Worm (Caenorhabditis elegans): ENCODE results near the gene F47B8.18.

F47B8.18 gene

ce11 chrV:14347234-14347826 is 22.1 kb upstream of the F47B8.18 start, which contains the start of gene cept-2:
cept-2 (plus strand) TSS chrV:14347766.
- TF ChIP-seq elt-2 (tag; optimal IDR thresholded peaks at IDR 0.05) (peak; percentile 46), F16B12.6 (tag; optimal IDR thresholded peaks at IDR 0.05) (peak; percentile 56), ces-1 (GFP tag; optimal IDR thresholded peaks at IDR 0.05) (no peak), C04F5.9 (tag; optimal IDR thresholded peaks at IDR 0.05) (peak; percentile 80), grh-1 (GFP tag; IDR thresholded peaks at IDR 0.05) (peak; percentile 83), lir-3 (tag; optimal IDR thresholded peaks at IDR 0.05; ENCODE audit: poor library complexity) (peak; percentile 93), skn-1 (tag; optimal IDR thresholded peaks at IDR 0.05) (peak; percentile 95), lin-14 (GFP tag; optimal IDR thresholded peaks at IDR 0.05) (peak; percentile 96), dpl-1 (GFP tag; optimal IDR thresholded peaks at IDR 0.05) (peak; percentile 86 to 89 (median 87)), sup-37 (GFP tag; optimal IDR thresholded peaks at IDR 0.05) (peak; percentile 33), pag-3 (tag; optimal IDR thresholded peaks at IDR 0.05; ENCODE audit: borderline replicate concordance, insufficient read depth) (peak; percentile 82), mef-2 (tag; optimal IDR thresholded peaks at IDR 0.05) (peak; percentile 37), efl-1 (optimal IDR thresholded peaks at IDR 0.05) (peak; percentile 91 to 93), efl-1 (GFP tag; optimal IDR thresholded peaks at IDR 0.05 in 1 of 2) (peak; percentile 85 to 98), jun-1 (tag; optimal IDR thresholded peaks at IDR 0.05) (peak; percentile 84), Y116A8C.19 (tag; optimal IDR thresholded peaks at IDR 0.05; ENCODE audit: borderline replicate concordance) (no peak), fos-1 (tag; optimal IDR thresholded peaks at IDR 0.05) (peak; percentile 71), egl-27 (tag; optimal IDR thresholded peaks at IDR 0.05) (peak in 1 of 2 experiments; percentile 56), nhr-237 (tag; optimal IDR thresholded peaks at IDR 0.05) (peak; percentile 60), hlh-17 (GFP tag; optimal IDR thresholded peaks at IDR 0.05; ENCODE audit: borderline replicate concordance) (no peak), mab-9 (GFP tag; IDR thresholded peaks at IDR 0.05) (peak; percentile 81), lin-15B (tag; optimal IDR thresholded peaks at IDR 0.05) (peak; percentile 67), sptf-1 (tag; optimal IDR thresholded peaks at IDR 0.05) (no peak), mdl-1 (tag; optimal IDR thresholded peaks at IDR 0.05) (peak in 1 of 2 experiments; percentile 82), unc-98 (GFP tag; IDR thresholded peaks at IDR 0.05) (peak; percentile 44; the same call in 1 of the 2 replicates), nhr-77 (tag; optimal IDR thresholded peaks at IDR 0.05) (peak; percentile 92), tlp-1 (tag; optimal IDR thresholded peaks at IDR 0.05) (no peak), ceh-90 (tag; optimal IDR thresholded peaks at IDR 0.05) (peak; percentile 67), lsy-2 (tag; optimal IDR thresholded peaks at IDR 0.05) (peak; percentile 93 to 96), zag-1 (tag; optimal IDR thresholded peaks at IDR 0.05) (peak; percentile 66), unc-62 (GFP tag; optimal IDR thresholded peaks at IDR 0.05) (no peak), ceh-88 (GFP tag; IDR thresholded peaks at IDR 0.05) (peak; percentile 84), irx-1 (tag; optimal IDR thresholded peaks at IDR 0.05) (peak; percentile 82), unc-86 (tag; optimal IDR thresholded peaks at IDR 0.05) (peak; percentile 92), hlh-4 (tag; optimal IDR thresholded peaks at IDR 0.05) (no peak), pax-3 (tag; optimal IDR thresholded peaks at IDR 0.05) (peak; percentile 99), fkh-4 (tag; optimal IDR thresholded peaks at IDR 0.05; ENCODE audit: borderline replicate concordance) (peak; percentile 85), hpl-2 (GFP tag; optimal IDR thresholded peaks at IDR 0.05) (peak; percentile 68), sox-4 (tag; optimal IDR thresholded peaks at IDR 0.05) (peak; percentile 89), zip-4 (GFP tag; optimal IDR thresholded peaks at IDR 0.05) (peak; percentile 66), blmp-1 (tag; optimal IDR thresholded peaks at IDR 0.05) (peak; percentile 91), elt-3 (tag; optimal IDR thresholded peaks at IDR 0.05) (peak in 3 of 6 experiments; percentile 37 to 93 (median 76)), xbp-1 (tag; optimal IDR thresholded peaks at IDR 0.05) (peak; percentile 93), ztf-11 (tag; optimal IDR thresholded peaks at IDR 0.05) (peak in 1 of 2 experiments; percentile 91), rnt-1 (tag; optimal IDR thresholded peaks at IDR 0.05) (peak; percentile 98), ceh-8 (GFP tag; optimal IDR thresholded peaks at IDR 0.05) (peak; percentile 84), nhr-76 (tag; optimal IDR thresholded peaks at IDR 0.05) (no peak), egl-13 (tag; optimal IDR thresholded peaks at IDR 0.05) (peak; percentile 91), nhr-19 (GFP tag; conservative IDR thresholded peaks at IDR 0.05) (peak; percentile 96), snpc-4 (tag; optimal IDR thresholded peaks at IDR 0.05) (peak; percentile 89), ets-5 (GFP tag; IDR thresholded peaks at IDR 0.05) (no peak)
